Fruit fly (Drosophila melanogaster) whole organism, larva: Measurements from ENCODE around the gene CG14507.

Experiments used
- noc ChIP-seq: fragments of 200-800 bp; sonication (Bioruptor generic); optimal IDR thresholded peaks from 3 replicates; lab custom pipeline; 2019; ENCODE audit warnings: missing biosample characterization, mild to moderate bottlenecking, missing genetic modification characterization, moderate library complexity

Gene CG14507

DNA sequence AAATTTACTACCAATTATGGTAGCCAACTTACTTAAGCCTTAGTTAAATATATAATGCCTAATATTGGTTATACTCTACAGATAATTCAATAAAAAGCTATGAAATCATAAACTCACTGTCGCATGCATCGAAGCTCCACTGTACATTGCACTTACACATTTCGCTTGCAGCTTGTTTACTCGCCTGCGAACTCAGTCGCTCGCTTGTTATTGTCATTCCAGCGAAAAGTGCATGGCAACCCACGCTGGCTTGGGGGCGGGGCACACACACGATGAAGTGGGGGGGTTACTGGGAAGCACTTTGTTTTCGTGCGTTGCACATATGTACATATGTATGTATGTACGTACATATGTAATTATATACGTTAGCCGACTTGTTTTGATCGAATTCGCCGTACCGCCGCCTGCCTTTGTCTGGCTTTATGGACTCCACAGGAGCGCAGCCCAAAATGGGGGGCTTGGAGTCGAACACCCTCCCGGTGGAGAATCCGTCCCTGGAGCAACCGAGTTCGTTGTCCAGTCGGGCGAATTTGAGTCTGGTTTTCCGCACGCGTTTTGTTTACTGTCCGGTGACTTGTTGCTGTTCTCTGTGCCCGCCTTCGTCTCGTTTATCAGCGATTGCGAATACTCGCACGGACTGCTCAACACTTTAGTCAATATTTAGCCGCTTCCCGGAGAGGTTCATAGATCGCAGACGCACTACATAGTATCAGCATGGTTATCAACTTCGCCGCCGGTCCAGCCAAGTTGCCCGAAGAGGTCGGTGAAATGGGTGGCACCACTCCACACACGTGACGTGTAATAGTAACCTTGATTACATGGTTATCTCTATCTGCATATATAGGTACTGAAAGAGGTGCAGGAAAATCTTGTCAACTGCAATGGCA is 27.5 kb downstream of the CG14507 start, which contains the start of gene CG11899:
Gene CG11899, plus strand, starts transcription at position 648 of the 887 bp plus-strand sequence.
- TF ChIP-seq noc (tag; lab: Kevin White, UChicago): peak; percentile 54

DNA sequence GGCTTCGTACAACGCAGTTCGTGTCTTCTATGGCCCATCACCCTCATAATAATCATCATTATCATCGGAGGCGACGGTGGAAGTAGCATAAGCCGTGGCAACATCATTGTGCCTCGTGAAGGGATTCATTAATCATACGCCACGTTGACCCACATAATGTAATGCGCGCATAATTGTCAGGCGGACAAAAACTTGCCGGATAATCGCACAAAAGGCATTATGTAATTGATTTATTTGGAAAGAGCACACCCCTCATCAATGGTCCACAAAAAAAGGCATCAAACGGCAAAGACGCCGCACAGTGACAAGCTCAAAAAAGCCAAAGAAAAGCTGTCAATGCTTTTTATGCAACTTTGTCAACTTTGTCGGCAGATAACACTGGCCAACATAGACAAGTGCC is 29.2 kb downstream of the CG14507 start:
- TF ChIP-seq noc (tag; lab: Kevin White, UChicago): no peak

DNA sequence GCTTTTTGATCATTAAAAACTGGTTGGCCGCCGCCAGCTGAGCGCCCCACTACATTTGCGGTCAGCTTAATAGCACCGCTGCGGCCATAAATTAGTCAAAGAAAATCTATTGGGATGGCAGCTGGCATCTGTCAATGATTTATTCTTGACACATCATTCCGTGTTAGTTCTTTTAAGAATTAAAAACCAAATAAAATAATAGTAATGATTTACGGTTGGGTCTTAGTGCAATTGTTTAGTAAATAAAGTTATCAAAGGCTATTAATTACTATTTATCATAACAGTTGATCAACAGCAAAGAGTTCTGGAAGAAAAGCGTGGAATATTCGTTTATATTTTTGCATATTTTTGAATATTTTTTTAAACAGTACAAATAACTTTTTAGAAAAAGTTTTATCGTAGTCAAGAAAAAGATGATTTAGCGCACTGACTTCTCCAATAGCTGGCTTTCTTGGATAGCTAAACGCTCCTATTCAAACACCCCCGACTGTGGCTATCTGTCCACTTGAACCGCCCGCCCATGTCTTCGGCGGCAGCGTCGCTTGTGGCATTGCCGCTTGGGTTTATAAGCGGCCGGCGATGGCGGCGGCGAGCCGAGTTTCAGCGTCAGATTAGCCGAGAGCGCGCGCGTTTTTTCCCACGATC is 30.4 kb downstream of the CG14507 start, which contains the start of gene CG14515:
Gene CG14515, plus strand, starts transcription at position 590 of the 645 bp plus-strand sequence.
- TF ChIP-seq noc (tag; lab: Kevin White, UChicago): no peak

DNA sequence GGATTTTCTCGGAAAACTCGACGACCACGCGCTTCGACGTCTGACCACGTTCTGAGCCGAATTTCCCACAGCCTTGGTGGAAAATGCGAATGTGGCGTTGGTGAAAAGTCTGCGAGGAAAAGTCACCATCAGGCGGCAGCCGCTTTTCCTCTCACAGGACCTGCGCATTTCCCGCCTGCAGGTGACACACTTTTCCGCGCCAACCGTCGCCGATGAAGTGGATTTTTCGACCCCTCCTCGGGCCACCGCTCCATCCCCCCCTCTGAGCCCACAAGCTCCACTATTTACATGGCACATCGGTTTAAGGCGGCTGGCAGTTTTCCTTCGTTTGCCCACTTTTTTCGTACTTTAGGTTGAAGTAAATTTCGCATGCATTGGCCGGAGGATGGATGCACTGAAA is 32.6 kb downstream of the CG14507 start, which contains the start of gene jus:
Gene jus, minus strand, starts transcription at position 38 of the 400 bp plus-strand sequence.
- no peak for TF ChIP-seq noc (tag; lab: Kevin White, UChicago)

DNA sequence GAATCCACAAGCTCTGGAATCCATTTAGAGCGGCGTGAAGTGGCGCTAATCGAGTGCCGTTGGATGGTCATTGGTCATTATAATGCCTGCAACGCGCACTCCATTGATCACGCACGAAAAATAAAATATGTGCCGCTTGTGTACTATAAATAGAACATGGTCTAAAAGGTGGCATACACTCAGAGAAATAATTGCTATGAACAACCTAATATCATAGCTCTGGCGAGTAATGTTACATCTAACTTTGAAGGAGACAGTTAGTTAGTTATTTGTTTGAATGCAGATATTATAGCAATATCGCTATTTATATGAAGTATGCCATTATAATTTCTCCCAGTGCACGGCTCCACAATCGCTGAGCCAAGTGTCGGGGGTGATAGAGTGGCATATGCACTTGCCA is 36.5 kb downstream of the CG14507 start:
- TF ChIP-seq noc (tag; lab: Kevin White, UChicago): no peak
